Worm (Caenorhabditis elegans): ENCODE measurements around the gene larp-1.

larp-1 gene

ce11 chrIII:5051949-5052348, 34.5 kb upstream of the larp-1 start, which contains the start of gene C45G9.15:
C45G9.15 (minus strand) TSS chrIII:5052049.
- no peak for TF ChIP-seq pax-3 (tag; optimal IDR thresholded peaks at IDR 0.05)
- no peak for TF ChIP-seq zag-1 (tag; optimal IDR thresholded peaks at IDR 0.05)
- TF ChIP-seq elt-2 (tag; optimal IDR thresholded peaks at IDR 0.05), result no peak

- TF ChIP-seq nhr-19 (GFP tag; conservative IDR thresholded peaks at IDR 0.05), result no peak
- TF ChIP-seq fkh-8 (tag; optimal IDR thresholded peaks at IDR 0.05), result no peak
- no peak for TF ChIP-seq lin-13 (GFP tag; optimal IDR thresholded peaks at IDR 0.05)
- no peak for TF ChIP-seq isw-1 (GFP tag; IDR thresholded peaks at IDR 0.05)
- TF ChIP-seq ama-1 (optimal IDR thresholded peaks at IDR 0.05), result no peak
- TF ChIP-seq fkh-10 (GFP tag; optimal IDR thresholded peaks at IDR 0.05), result no peak
- TF ChIP-seq efl-3 (GFP tag; optimal IDR thresholded peaks at IDR 0.05), result no peak
- no peak for TF ChIP-seq tlp-1 (tag; optimal IDR thresholded peaks at IDR 0.05)
- no peak for TF ChIP-seq grh-1 (GFP tag; IDR thresholded peaks at IDR 0.05)
- no peak for TF ChIP-seq nhr-77 (tag; optimal IDR thresholded peaks at IDR 0.05)
- TF ChIP-seq sox-4 (tag; optimal IDR thresholded peaks at IDR 0.05), result no peak
- no peak for TF ChIP-seq efl-1 (optimal IDR thresholded peaks at IDR 0.05)
- TF ChIP-seq efl-1 (GFP tag; optimal IDR thresholded peaks at IDR 0.05 in 1 of 2), result no peak
- no peak for TF ChIP-seq nhr-11 (tag; optimal IDR thresholded peaks at IDR 0.05)
- no peak for TF ChIP-seq nhr-20 (tag; optimal IDR thresholded peaks at IDR 0.05)
- TF ChIP-seq elt-2 (tag; optimal IDR thresholded peaks at IDR 0.05), result no peak
- no peak for TF ChIP-seq unc-130 (tag; optimal IDR thresholded peaks at IDR 0.05)
These were observed 30.3 kb upstream of the larp-1 start, which contains the start of gene C45G9.5 for ce11 chrIII:5047740-5048139. C45G9.5 (plus strand) TSS chrIII:5048117.

ce11 chrIII:5047175-5047574, 29.7 kb upstream of the larp-1 start, which contains the start of gene txbp-3:
txbp-3 (minus strand) TSS chrIII:5047459.
- TF ChIP-seq nhr-12 (tag; optimal IDR thresholded peaks at IDR 0.05) (no peak), mep-1 (tag; optimal IDR thresholded peaks at IDR 0.05) (peak; percentile 81), nhr-47 (tag; optimal IDR thresholded peaks at IDR 0.05) (peak; percentile 17), swsn-7 (tag; optimal IDR thresholded peaks at IDR 0.05) (peak; percentile 2), C16A3.4 (tag; optimal IDR thresholded peaks at IDR 0.05) (peak; percentile 9), lir-3 (tag; optimal IDR thresholded peaks at IDR 0.05; ENCODE audit: poor library complexity) (peak; percentile 43), ztf-4 (tag; optimal IDR thresholded peaks at IDR 0.05) (no peak), lin-13 (GFP tag; optimal IDR thresholded peaks at IDR 0.05) (peak; percentile 12), aha-1 (tag; optimal IDR thresholded peaks at IDR 0.05) (no peak), efl-1 (optimal IDR thresholded peaks at IDR 0.05) (peak; percentile 37 to 42), efl-1 (GFP tag; optimal IDR thresholded peaks at IDR 0.05 in 1 of 2) (peak; percentile 38 to 80), elt-2 (tag; optimal IDR thresholded peaks at IDR 0.05) (peak; percentile 18), lsy-2 (tag; optimal IDR thresholded peaks at IDR 0.05) (peak; percentile 12 to 48), dsc-1 (tag; optimal IDR thresholded peaks at IDR 0.05) (no peak), ces-1 (GFP tag; optimal IDR thresholded peaks at IDR 0.05) (no peak), blmp-1 (tag; optimal IDR thresholded peaks at IDR 0.05) (peak; percentile 38), fkh-8 (tag; optimal IDR thresholded peaks at IDR 0.05) (peak; percentile 23), irx-1 (tag; optimal IDR thresholded peaks at IDR 0.05) (peak; percentile 20), lin-35 (GFP tag; optimal IDR thresholded peaks at IDR 0.05) (peak; percentile 32 to 47), nhr-20 (tag; optimal IDR thresholded peaks at IDR 0.05) (peak; percentile 9), nhr-71 (tag; optimal IDR thresholded peaks at IDR 0.05) (peak; percentile 16), lin-14 (GFP tag; optimal IDR thresholded peaks at IDR 0.05) (peak; percentile 95), nhr-85 (tag) (no peak), grh-1 (GFP tag; IDR thresholded peaks at IDR 0.05) (no peak), rnt-1 (tag; optimal IDR thresholded peaks at IDR 0.05) (peak; percentile 21), dpl-1 (GFP tag; optimal IDR thresholded peaks at IDR 0.05) (peak in 2 of 3 experiments; percentile 4 to 56), lin-15B (tag; optimal IDR thresholded peaks at IDR 0.05) (no peak), snu-23 (GFP tag; optimal IDR thresholded peaks at IDR 0.05) (peak; percentile 44)

Measured in whole organism, L1 larva.